Fruit fly (Drosophila melanogaster) whole organism, wandering third instar larva: ENCODE measurements around the gene CG16865.

ENCODE experiments used
- Hr78 ChIP-seq: fragments of >200 bp; optimal IDR thresholded peaks from 2 replicates; lab custom pipeline; 2017; ENCODE audit warnings: missing biosample characterization, missing genetic modification characterization
- Mio ChIP-seq: sonication (Bioruptor generic); optimal IDR thresholded peaks from 2 replicates; lab custom pipeline; 2016; ENCODE audit warnings: missing biosample characterization, missing genetic modification characterization
- N ChIP-seq: fragments of >200 bp; optimal IDR thresholded peaks from 2 replicates; lab custom pipeline; 2018; ENCODE audit warnings: missing biosample characterization, missing external identifiers, missing genetic modification characterization
- br ChIP-seq: fragments of 200-800 bp; sonication (Bioruptor generic); optimal IDR thresholded peaks from 2 replicates; lab custom pipeline; 2016; ENCODE audit warnings: missing biosample characterization, missing genetic modification characterization
- ey ChIP-seq: fragments of 200-800 bp; sonication (Bioruptor generic); optimal IDR thresholded peaks from 2 replicates; lab custom pipeline; 2016; ENCODE audit warnings: missing biosample characterization, missing genetic modification characterization
- h ChIP-seq: fragments of 200-800 bp; sonication (Bioruptor generic); optimal IDR thresholded peaks from 3 replicates; lab custom pipeline; 2016; ENCODE audit warnings: missing biosample characterization, mild to moderate bottlenecking, missing genetic modification characterization
- lola ChIP-seq: fragments of >200 bp; optimal IDR thresholded peaks from 2 replicates; lab custom pipeline; 2017; ENCODE audit warnings: missing biosample characterization, missing genetic modification characterization
- pan ChIP-seq: fragments of >200 bp; optimal IDR thresholded peaks from 2 replicates; lab custom pipeline; 2017
- psq ChIP-seq: fragments of 200-800 bp; sonication (Bioruptor generic); optimal IDR thresholded peaks from 3 replicates; lab custom pipeline; 2017; ENCODE audit warnings: missing biosample characterization, mild to moderate bottlenecking, missing genetic modification characterization, moderate library complexity
- sv ChIP-seq: fragments of 200-800 bp; sonication (Bioruptor generic); optimal IDR thresholded peaks from 3 replicates; lab custom pipeline; 2016; ENCODE audit warnings: missing biosample characterization, missing genetic modification characterization

- TF ChIP-seq Hr78 (GFP tag; lab: Kevin White, UChicago) (no peak), br (GFP tag; lab: Kevin White, UChicago) (peak; percentile 56), h (GFP tag; lab: Kevin White, UChicago) (peak; percentile 41), Mio (no peak), psq (no peak), ey (GFP tag; lab: Kevin White, UChicago) (peak; percentile 13), pan (lab: Kevin White, UChicago) (no peak), N (GFP tag; lab: Kevin White, UChicago) (no peak), sv (GFP tag; lab: Kevin White, UChicago) (peak; percentile 14), lola (GFP tag; lab: Kevin White, UChicago) (no peak)
These were observed 27.5 kb downstream of the CG16865 start for dm6 chr2L:13838647-13839390.
